Fruit fly (Drosophila melanogaster): ENCODE measurements around the gene CG13950.

The CG13950 gene

dm6 chr2L:847189-847987 is 12.6 kb upstream of the CG13950 start:
- TF ChIP-seq C15 (GFP tag; IDR thresholded peaks at IDR 0.05) (no peak), oc (tag; optimal IDR thresholded peaks at IDR 0.05) (no peak), CG14965 (GFP tag; optimal IDR thresholded peaks at IDR 0.05; ENCODE audit: borderline replicate concordance) (no peak), Oli (tag; optimal IDR thresholded peaks at IDR 0.05) (peak; percentile 53), inv (GFP tag; IDR thresholded peaks at IDR 0.05; ENCODE audit: partially characterized antibody) (no peak), CG5245 (GFP tag; optimal IDR thresholded peaks at IDR 0.05) (no peak), gem (tag; optimal IDR thresholded peaks at IDR 0.05) (peak; percentile 41), Atf-2 (GFP tag; optimal IDR thresholded peaks at IDR 0.05) (no peak), Nf-YA (GFP tag; IDR thresholded peaks at IDR 0.05) (0 out of 2 replicates have a peak, but pooled peaks have one; percentile 12), lov (optimal IDR thresholded peaks at IDR 0.05) (no peak), lov (GFP tag; IDR thresholded peaks at IDR 0.05) (no peak), CG6272 (GFP tag; IDR thresholded peaks at IDR 0.05) (no peak), CG31224 (GFP tag; IDR thresholded peaks at IDR 0.05) (no peak), HmgZ (tag; optimal IDR thresholded peaks at IDR 0.05) (no peak), H2.0 (GFP tag; IDR thresholded peaks at IDR 0.05) (no peak), CG10321 (GFP tag; IDR thresholded peaks at IDR 0.05) (no peak), CG9609 (GFP tag; optimal IDR thresholded peaks at IDR 0.05) (no peak), CG3281 (GFP tag; optimal IDR thresholded peaks at IDR 0.05) (peak; percentile 13), tap (tag; optimal IDR thresholded peaks at IDR 0.05) (no peak), danr (GFP tag; IDR thresholded peaks at IDR 0.05) (no peak), CG1832 (GFP tag; optimal IDR thresholded peaks at IDR 0.05) (no peak), CoRest (tag; optimal IDR thresholded peaks at IDR 0.05) (peak; percentile 13), zfh2 (GFP tag; optimal IDR thresholded peaks at IDR 0.05) (no peak), Hmr (GFP tag; optimal IDR thresholded peaks at IDR 0.05) (no peak), crol (GFP tag; IDR thresholded peaks at IDR 0.05) (no peak), CG6813 (GFP tag; optimal IDR thresholded peaks at IDR 0.05) (no peak), CG12219 (GFP tag; optimal IDR thresholded peaks at IDR 0.05) (no peak), PHDP (tag; optimal IDR thresholded peaks at IDR 0.05) (no peak), nom (GFP tag; optimal IDR thresholded peaks at IDR 0.05) (no peak), Hsf (GFP tag; optimal IDR thresholded peaks at IDR 0.05) (no peak), onecut (GFP tag; IDR thresholded peaks at IDR 0.05) (no peak), CG11247 (GFP tag; IDR thresholded peaks at IDR 0.05) (no peak), trem (tag; optimal IDR thresholded peaks at IDR 0.05) (no peak), bbx (GFP tag; IDR thresholded peaks at IDR 0.05; ENCODE audit: partially characterized antibody) (no peak), CG14441 (GFP tag; IDR thresholded peaks at IDR 0.05) (no peak), CG6175 (GFP tag; IDR thresholded peaks at IDR 0.05) (no peak), ham (GFP tag; IDR thresholded peaks at IDR 0.05) (no peak), CG2712 (tag; optimal IDR thresholded peaks at IDR 0.05) (peak; percentile 26), Pdp1 (GFP tag; optimal IDR thresholded peaks at IDR 0.05) (peak in 1 of 2 experiments; percentile 15), CG17361 (GFP tag; IDR thresholded peaks at IDR 0.05) (peak; percentile 68; the same call in 2 of the 3 replicates), CG8478 (optimal IDR thresholded peaks at IDR 0.05) (no peak), ro (GFP tag; IDR thresholded peaks at IDR 0.05) (no peak), ranshi (GFP tag; IDR thresholded peaks at IDR 0.05) (no peak), stwl (tag; optimal IDR thresholded peaks at IDR 0.05) (no peak), gro (GFP tag; optimal IDR thresholded peaks at IDR 0.05) (no peak), Xrp1 (GFP tag; IDR thresholded peaks at IDR 0.05) (no peak), gcm (GFP tag; optimal IDR thresholded peaks at IDR 0.05) (no peak), zen2 (GFP tag; IDR thresholded peaks at IDR 0.05; ENCODE audit: partially characterized antibody) (no peak), HLH4C (GFP tag; IDR thresholded peaks at IDR 0.05; ENCODE audit: partially characterized antibody) (no peak), tx (GFP tag; optimal IDR thresholded peaks at IDR 0.05) (no peak)

Measured in whole organism, embryonic.